Worm (Caenorhabditis elegans) whole organism, late embryonic: ENCODE results near the gene serp-1.2.

Experiments used
- T23F11.4 ChIP-seq: fragments of 200-800 bp; sonication (Bioruptor generic); optimal IDR thresholded peaks from 2 replicates; lab custom pipeline; 2018; ENCODE audit warnings: mild to moderate bottlenecking, missing genetic modification characterization, missing compliant biosample characterization
- ceh-2 ChIP-seq: sonication (generic microtip); optimal IDR thresholded peaks from 2 replicates; lab custom pipeline; 2016; ENCODE audit warnings: missing genotype, missing genetic modification characterization, missing compliant biosample characterization
- ceh-6 ChIP-seq: fragments of 200-800 bp; sonication (Bioruptor generic); optimal IDR thresholded peaks from 2 replicates; lab custom pipeline; 2018; ENCODE audit warnings: mild to moderate bottlenecking, missing genetic modification characterization, missing compliant biosample characterization
- rnt-1 ChIP-seq: sonication (generic microtip); optimal IDR thresholded peaks from 2 replicates; lab custom pipeline; 2016; ENCODE audit warnings: missing genetic modification characterization, missing compliant biosample characterization
- syd-9 ChIP-seq: sonication (generic microtip); optimal IDR thresholded peaks from 2 replicates; lab custom pipeline; 2016; ENCODE audit warnings: mild to moderate bottlenecking, missing genetic modification characterization, moderate library complexity, missing compliant biosample characterization
- tbx-7 ChIP-seq: sonication (generic microtip); optimal IDR thresholded peaks from 2 replicates; lab custom pipeline; 2016; ENCODE audit warnings: missing genotype, missing genetic modification characterization, missing compliant biosample characterization
- unc-42 ChIP-seq: sonication (generic microtip); optimal IDR thresholded peaks from 2 replicates; lab custom pipeline; 2016; ENCODE audit warnings: missing genotype, missing genetic modification characterization, missing compliant biosample characterization

ce11 chrIV:8198851-8199250 is 26.6 kb upstream of the serp-1.2 start, which contains the start of gene wsp-1:
- TF ChIP-seq unc-42 = no peak
- no peak for TF ChIP-seq syd-9
- no peak for TF ChIP-seq rnt-1
- TF ChIP-seq T23F11.4 = no peak
- no peak for TF ChIP-seq tbx-7
- no peak for TF ChIP-seq ceh-2 (tag; lab: Kevin White, UChicago)
- TF ChIP-seq ceh-6 (GFP tag; lab: Kevin White, UChicago) = no peak
